Worm (Caenorhabditis elegans): ENCODE data around the gene srh-111.

DNA sequence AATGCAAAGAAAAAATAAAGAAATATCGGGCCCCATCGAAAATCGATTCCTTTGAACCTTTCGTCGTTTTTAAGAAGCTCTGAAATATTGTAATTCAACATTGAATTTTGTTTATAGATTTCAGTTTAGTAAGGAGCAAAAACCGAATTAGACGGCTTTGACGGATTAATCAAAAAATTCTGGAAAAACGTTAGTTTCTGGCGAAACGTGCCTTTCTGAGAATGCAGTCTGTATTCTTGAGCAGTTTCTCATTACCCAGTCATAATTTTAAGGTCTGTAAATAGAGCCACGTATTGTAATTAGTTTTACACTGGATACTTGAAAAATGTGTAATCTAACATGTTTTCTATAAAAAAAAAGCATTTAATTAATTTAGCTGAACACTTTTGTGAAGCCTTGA lies 24.9 kb downstream of the srh-111 start, which contains the start of gene srz-48:
- TF ChIP-seq bed-3 (GFP tag; optimal IDR thresholded peaks at IDR 0.05): no peak
- no peak for TF ChIP-seq nhr-12 (tag; optimal IDR thresholded peaks at IDR 0.05)
- TF ChIP-seq lin-13 (tag; optimal IDR thresholded peaks at IDR 0.05): no peak
- no peak for TF ChIP-seq ces-1 (GFP tag; optimal IDR thresholded peaks at IDR 0.05)
- no peak for TF ChIP-seq pha-4 (tag; optimal IDR thresholded peaks at IDR 0.05)
- TF ChIP-seq nhr-76 (tag; optimal IDR thresholded peaks at IDR 0.05): no peak
- no peak for TF ChIP-seq lsy-2 (tag; optimal IDR thresholded peaks at IDR 0.05)
- TF ChIP-seq lin-32 (GFP tag; optimal IDR thresholded peaks at IDR 0.05): no peak
